Worm (Caenorhabditis elegans): ENCODE data around the gene daf-37.

daf-37 gene

DNA sequence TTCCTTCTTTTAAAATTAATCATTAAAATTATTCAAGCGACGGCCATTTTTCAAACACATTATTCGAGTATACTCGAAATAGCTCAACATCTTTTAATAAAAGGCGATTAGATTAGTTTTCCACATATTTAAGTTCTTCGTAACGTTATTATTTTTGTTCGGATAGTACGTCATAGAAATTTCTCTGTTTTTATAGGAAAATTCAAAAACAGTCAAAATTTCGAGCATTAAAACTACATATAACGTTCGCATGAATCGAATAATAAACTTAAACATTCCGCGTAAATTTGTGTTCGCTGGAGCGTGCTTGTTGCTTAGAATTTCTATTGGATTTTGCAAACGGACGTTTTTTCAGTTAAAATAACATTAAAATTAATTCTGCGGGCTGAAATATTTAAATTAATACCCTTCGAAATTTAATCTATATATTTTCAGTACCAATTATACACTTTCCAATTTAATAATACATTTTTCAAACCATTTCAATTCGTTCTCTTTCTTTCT is 37.2 kb upstream of the daf-37 start, which contains the start of gene blos-4:
Gene blos-4 (plus strand): TSS at position 51 of the 504 bp plus-strand sequence.
- TF ChIP-seq nhr-237 (tag; optimal IDR thresholded peaks at IDR 0.05) = no peak
- no peak for TF ChIP-seq nhr-28 (tag; optimal IDR thresholded peaks at IDR 0.05)
- TF ChIP-seq bed-3 (GFP tag; optimal IDR thresholded peaks at IDR 0.05) = no peak
- no peak for TF ChIP-seq mep-1 (tag; optimal IDR thresholded peaks at IDR 0.05)
- TF ChIP-seq sem-2 (GFP tag; optimal IDR thresholded peaks at IDR 0.05) = no peak
- no peak for TF ChIP-seq tbx-8 (GFP tag; optimal IDR thresholded peaks at IDR 0.05)
- TF ChIP-seq ceh-43 (GFP tag; optimal IDR thresholded peaks at IDR 0.05) = no peak
- no peak for TF ChIP-seq cnd-1 (tag; optimal IDR thresholded peaks at IDR 0.05)
- no peak for TF ChIP-seq unc-62 (GFP tag; optimal IDR thresholded peaks at IDR 0.05)
- no peak for TF ChIP-seq ztf-11 (tag; optimal IDR thresholded peaks at IDR 0.05)
- no peak for TF ChIP-seq M03D4.4 (tag; optimal IDR thresholded peaks at IDR 0.05)
- no peak for TF ChIP-seq lin-13 (tag; optimal IDR thresholded peaks at IDR 0.05)
- no peak for TF ChIP-seq lsy-2 (tag; optimal IDR thresholded peaks at IDR 0.05)

DNA sequence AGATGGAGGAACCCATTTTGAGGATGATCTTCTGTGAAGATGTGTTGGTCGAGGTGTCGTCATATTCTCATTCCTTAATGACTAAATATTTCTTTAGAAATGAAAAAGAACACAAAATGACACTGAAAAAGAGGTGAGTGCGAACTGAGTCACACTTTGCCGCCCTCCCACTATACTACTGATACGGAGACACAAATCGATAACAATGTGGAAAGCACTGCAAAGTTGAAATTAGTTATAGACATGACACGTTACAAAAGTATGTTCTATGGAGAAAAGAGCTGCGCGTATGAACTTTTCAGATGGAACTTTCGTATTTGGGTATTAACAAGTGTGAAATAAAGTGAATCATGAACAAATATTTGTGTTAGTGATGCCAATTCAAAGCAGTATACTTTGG is 36.2 kb upstream of the daf-37 start, which contains the start of gene tat-4:
Gene tat-4 (minus strand): TSS at position 117 of the 400 bp plus-strand sequence.
- TF ChIP-seq nhr-2 (tag; optimal IDR thresholded peaks at IDR 0.05) (no peak), tbx-8 (GFP tag; optimal IDR thresholded peaks at IDR 0.05) (no peak), unc-39 (tag; optimal IDR thresholded peaks at IDR 0.05) (no peak)

DNA sequence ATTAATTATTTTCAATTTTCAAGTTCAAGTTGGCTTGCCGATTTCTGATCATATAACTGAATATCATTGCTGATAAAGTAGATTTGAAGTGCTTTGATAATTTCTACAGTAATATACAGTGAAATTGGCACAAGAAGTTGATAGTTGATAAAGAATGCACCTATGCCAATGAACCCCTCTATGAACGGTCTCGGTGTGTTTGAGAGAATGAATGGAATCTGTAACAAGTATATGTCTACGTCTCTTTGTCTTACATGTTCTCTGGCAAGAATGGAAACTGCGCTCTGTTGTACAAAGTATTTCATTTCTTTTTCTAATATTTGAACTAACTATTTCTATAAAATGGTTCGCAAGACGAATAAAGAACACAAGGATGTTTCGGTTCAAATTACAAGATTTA is 33.7 kb upstream of the daf-37 start, which contains the start of gene T24H7.8:
Gene T24H7.8 (plus strand): TSS at position 301 of the 400 bp plus-strand sequence.
- TF ChIP-seq snpc-4 (tag; optimal IDR thresholded peaks at IDR 0.05) (no peak), ham-2 (GFP tag; optimal IDR thresholded peaks at IDR 0.05) (no peak), drap-1 (GFP tag; optimal IDR thresholded peaks at IDR 0.05) (no peak), ces-1 (GFP tag; optimal IDR thresholded peaks at IDR 0.05) (no peak), ceh-39 (tag; optimal IDR thresholded peaks at IDR 0.05) (no peak), sptf-1 (tag; optimal IDR thresholded peaks at IDR 0.05) (no peak), tbx-8 (GFP tag; optimal IDR thresholded peaks at IDR 0.05) (no peak), nhr-76 (tag; optimal IDR thresholded peaks at IDR 0.05) (no peak), mep-1 (tag; optimal IDR thresholded peaks at IDR 0.05) (no peak), lsy-2 (tag; optimal IDR thresholded peaks at IDR 0.05) (no peak), elt-3 (tag; optimal IDR thresholded peaks at IDR 0.05) (no peak), M03D4.4 (tag; optimal IDR thresholded peaks at IDR 0.05) (no peak), cnd-1 (tag; optimal IDR thresholded peaks at IDR 0.05) (no peak)

DNA sequence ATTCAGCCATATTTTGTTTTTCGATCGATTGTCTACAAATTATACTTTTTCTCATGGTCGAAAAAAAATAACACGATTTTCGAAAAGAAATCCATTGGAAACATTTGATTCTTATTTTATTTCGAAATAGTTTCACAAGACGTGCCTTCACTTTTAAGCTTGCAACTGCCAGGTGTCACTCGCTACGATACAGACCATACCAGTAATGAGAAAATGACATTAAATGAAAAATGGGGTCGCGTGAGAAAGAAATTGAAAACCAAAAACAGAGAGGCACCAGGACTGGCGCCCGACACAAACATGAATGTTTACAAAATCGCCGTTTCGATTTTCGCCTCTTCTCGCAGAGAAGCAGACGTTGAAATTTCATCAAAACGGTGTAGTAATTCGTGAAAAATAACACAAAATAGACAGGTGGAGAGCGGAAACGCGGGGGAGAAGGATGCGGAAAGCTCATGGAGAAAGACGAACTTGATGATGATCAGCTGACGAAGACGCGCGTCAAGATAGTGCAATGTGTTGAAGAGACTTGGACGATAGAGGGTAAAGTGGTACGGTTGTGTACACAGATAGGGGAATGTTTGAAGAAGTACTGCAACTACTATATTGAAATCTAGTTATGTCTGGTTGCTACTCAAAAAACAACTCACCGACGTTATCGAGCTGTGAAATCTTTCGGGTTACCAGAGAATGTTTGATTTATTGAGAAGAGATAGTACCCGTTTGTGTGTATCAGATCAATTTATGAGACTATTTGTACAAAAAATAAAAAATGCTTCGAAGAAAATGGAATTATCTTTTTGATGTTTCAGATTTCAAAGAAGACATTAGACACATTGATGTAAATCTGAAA is 28.3 kb upstream of the daf-37 start:
- TF ChIP-seq mep-1 (tag; optimal IDR thresholded peaks at IDR 0.05) = no peak
- TF ChIP-seq lsy-2 (tag; optimal IDR thresholded peaks at IDR 0.05) = no peak
- no peak for TF ChIP-seq unc-62 (GFP tag; optimal IDR thresholded peaks at IDR 0.05)
- no peak for TF ChIP-seq tbx-8 (GFP tag; optimal IDR thresholded peaks at IDR 0.05)
- TF ChIP-seq cnd-1 (tag; optimal IDR thresholded peaks at IDR 0.05) = no peak
- TF ChIP-seq elt-3 (tag; optimal IDR thresholded peaks at IDR 0.05) = no peak
- TF ChIP-seq nhr-2 (tag; optimal IDR thresholded peaks at IDR 0.05) = no peak
- no peak for TF ChIP-seq ceh-83 (GFP tag; optimal IDR thresholded peaks at IDR 0.05)
- no peak for TF ChIP-seq nhr-237 (tag; optimal IDR thresholded peaks at IDR 0.05)
- TF ChIP-seq nhr-12 (tag; optimal IDR thresholded peaks at IDR 0.05) = no peak
- peak; percentile 24 for TF ChIP-seq unc-120 (tag; optimal IDR thresholded peaks at IDR 0.05; ENCODE audit: poor library complexity, severe bottlenecking)
- TF ChIP-seq hlh-1 (tag; optimal IDR thresholded peaks at IDR 0.05) = peak; percentile 4

DNA sequence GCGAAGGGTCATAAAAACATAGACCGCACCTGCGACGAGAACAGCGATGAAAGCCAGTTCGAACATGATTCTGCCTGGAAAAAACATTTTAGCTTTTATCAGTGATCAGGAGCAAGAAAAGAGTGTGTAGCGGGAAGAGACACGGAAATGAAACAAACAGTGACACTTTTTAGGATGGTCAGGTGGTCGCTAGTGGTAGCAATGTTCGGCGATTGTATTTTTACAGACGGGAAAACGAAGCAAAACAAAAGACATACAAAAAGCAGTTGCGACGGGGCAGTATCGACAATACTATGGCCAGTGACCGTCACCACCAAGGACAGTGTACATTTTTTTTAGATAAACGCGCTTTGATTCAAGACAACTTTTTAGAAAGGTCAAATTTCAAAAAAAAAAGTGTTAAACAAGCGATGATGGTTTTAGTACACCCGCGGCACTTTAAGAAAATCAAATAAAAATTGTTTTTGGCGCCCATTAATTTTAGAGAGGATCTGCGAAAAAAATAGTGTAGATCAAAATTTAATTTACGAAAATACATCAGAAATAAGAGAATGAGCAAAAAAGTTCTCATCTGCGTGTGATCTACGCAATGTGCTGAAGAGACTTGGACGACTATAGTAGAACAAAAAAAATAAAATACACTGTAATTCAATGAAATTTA is 27.5 kb upstream of the daf-37 start, which contains the start of gene T24H7.9:
Gene T24H7.9 (minus strand): TSS at position 74 of the 661 bp plus-strand sequence.
- TF ChIP-seq elt-3 (tag; optimal IDR thresholded peaks at IDR 0.05) (no peak), cnd-1 (tag; optimal IDR thresholded peaks at IDR 0.05) (no peak), snpc-4 (tag; optimal IDR thresholded peaks at IDR 0.05) (no peak), mep-1 (tag; optimal IDR thresholded peaks at IDR 0.05) (no peak), ceh-39 (tag; optimal IDR thresholded peaks at IDR 0.05) (no peak), lsy-2 (tag; optimal IDR thresholded peaks at IDR 0.05) (no peak), pha-4 (tag; optimal IDR thresholded peaks at IDR 0.05) (no peak), ztf-11 (tag; optimal IDR thresholded peaks at IDR 0.05) (no peak), blmp-1 (tag; optimal IDR thresholded peaks at IDR 0.05) (no peak), nhr-237 (tag; optimal IDR thresholded peaks at IDR 0.05) (no peak), unc-62 (GFP tag; optimal IDR thresholded peaks at IDR 0.05) (no peak), bed-3 (GFP tag; optimal IDR thresholded peaks at IDR 0.05) (no peak), nhr-2 (tag; optimal IDR thresholded peaks at IDR 0.05) (no peak), tbx-8 (GFP tag; optimal IDR thresholded peaks at IDR 0.05) (no peak), drap-1 (GFP tag; optimal IDR thresholded peaks at IDR 0.05) (no peak), sptf-1 (tag; optimal IDR thresholded peaks at IDR 0.05) (no peak), lin-32 (GFP tag; optimal IDR thresholded peaks at IDR 0.05) (no peak), ceh-43 (GFP tag; optimal IDR thresholded peaks at IDR 0.05) (no peak)

All from whole organism, mixed stage, embryonic.